Fruit fly (Drosophila melanogaster): ENCODE results near the gene CG34179.

DNA sequence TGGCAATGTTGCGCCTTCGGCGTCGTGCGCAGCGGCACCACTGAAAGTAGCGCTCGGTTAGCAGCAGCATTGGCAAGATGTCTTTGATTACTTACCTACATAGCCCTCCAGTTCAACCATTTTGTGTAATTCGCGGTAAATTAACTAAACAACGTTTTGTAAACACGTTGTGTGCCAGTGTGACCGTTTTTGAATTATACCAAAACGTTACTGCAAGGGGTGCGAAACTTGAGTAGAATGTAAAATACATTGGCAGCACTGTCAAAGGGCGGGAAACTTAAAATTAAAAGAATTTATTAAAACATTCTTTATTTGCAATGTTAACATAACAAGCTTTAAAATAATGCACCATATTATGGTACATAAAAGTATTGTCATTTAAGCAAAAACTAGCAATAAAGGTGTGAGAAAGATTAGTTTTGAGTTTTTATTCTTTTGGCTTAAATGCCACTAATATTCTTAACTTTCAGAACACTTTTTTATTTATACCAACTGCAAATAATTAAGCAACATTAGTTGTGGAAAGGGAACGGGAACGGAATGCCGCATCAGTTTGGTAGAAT, 24.1 kb downstream of the CG34179 start, which contains the start of gene CG9107:
- no peak for TF ChIP-seq psq (optimal IDR thresholded peaks at IDR 0.05)
- TF ChIP-seq CG8478 (optimal IDR thresholded peaks at IDR 0.05): no peak
- no peak for TF ChIP-seq usp (GFP tag; optimal IDR thresholded peaks at IDR 0.05)
- TF ChIP-seq Dll (optimal IDR thresholded peaks at IDR 0.05): no peak
